Fruit fly (Drosophila melanogaster) whole organism, prepupa: ENCODE data around the gene CG13476.
A peak's percentile ranks its signal among the peaks of the same experiment; 100 is the strongest.

Source experiments
- Blimp-1 ChIP-seq: fragments of 200-800 bp; sonication (Bioruptor generic); optimal IDR thresholded peaks from 3 replicates; lab custom pipeline; 2017; ENCODE audit warnings: missing biosample characterization, missing genetic modification characterization, mild to moderate bottlenecking, moderate library complexity, missing genetic modification reagents
- CG11294 ChIP-seq: fragments of 200-800 bp; sonication (Bioruptor generic); IDR thresholded peaks from 2 replicates; pipeline ENCODE4 v1.3.6; 2022; ENCODE audit warnings: missing biosample characterization, missing genetic modification characterization
- CG11762 ChIP-seq: fragments of 200-800 bp; sonication (Bioruptor generic); optimal IDR thresholded peaks from 3 replicates; lab custom pipeline; 2016; ENCODE audit warnings: missing biosample characterization, missing genetic modification characterization; ENCODE audit not compliant: insufficient read depth
- CG11902 ChIP-seq: fragments of 200-800 bp; sonication (Bioruptor generic); optimal IDR thresholded peaks from 3 replicates; lab custom pipeline; 2016; ENCODE audit warnings: missing biosample characterization, missing genetic modification characterization
- CG15336 ChIP-seq: fragments of 200-800 bp; sonication (Bioruptor generic); IDR thresholded peaks from 2 replicates; pipeline ENCODE4 v1.3.6; 2022; ENCODE audit warnings: missing biosample characterization, missing genetic modification characterization
- CG1621 ChIP-seq: fragments of 200-800 bp; sonication (Bioruptor generic); optimal IDR thresholded peaks from 3 replicates; lab custom pipeline; 2018; ENCODE audit warnings: missing biosample characterization, mild to moderate bottlenecking, missing genetic modification characterization
- CG3032 ChIP-seq: fragments of 200-800 bp; optimal IDR thresholded peaks from 2 replicates; lab custom pipeline; 2019; ENCODE audit warnings: missing biosample characterization, mild to moderate bottlenecking, missing genetic modification characterization, moderate library complexity
- CG31627 ChIP-seq: fragments of 200-800 bp; sonication (Bioruptor generic); optimal IDR thresholded peaks from 3 replicates; lab custom pipeline; 2016; ENCODE audit warnings: missing biosample characterization, missing genetic modification characterization
- CG32006 ChIP-seq: fragments of 200-800 bp; sonication (Bioruptor generic); optimal IDR thresholded peaks from 3 replicates; lab custom pipeline; 2017; ENCODE audit warnings: missing biosample characterization, mild to moderate bottlenecking, missing genetic modification characterization
- CG34406 ChIP-seq: fragments of 200-800 bp; sonication (Bioruptor generic); optimal IDR thresholded peaks from 3 replicates; lab custom pipeline; 2016; ENCODE audit warnings: missing biosample characterization, missing genetic modification characterization
- CG3919 ChIP-seq: fragments of 200-800 bp; sonication (Bioruptor generic); optimal IDR thresholded peaks from 3 replicates; lab custom pipeline; 2016; ENCODE audit warnings: missing biosample characterization, missing genetic modification characterization
- CG6163 ChIP-seq: fragments of 200-800 bp; sonication (Bioruptor generic); IDR thresholded peaks from 3 replicates; pipeline ENCODE4 v1.3.6; 2022; ENCODE audit warnings: missing biosample characterization, missing genetic modification characterization
- CG6276 ChIP-seq: fragments of 200-800 bp; sonication (Bioruptor generic); optimal IDR thresholded peaks from 2 replicates; lab custom pipeline; 2017; ENCODE audit warnings: missing biosample characterization, mild to moderate bottlenecking, missing genetic modification characterization
- CG6792 ChIP-seq: fragments of 200-800 bp; sonication (Bioruptor generic); optimal IDR thresholded peaks from 3 replicates; lab custom pipeline; 2016; ENCODE audit warnings: missing biosample characterization, missing genetic modification characterization
- CG6808 ChIP-seq: fragments of 200-800 bp; sonication (Bioruptor generic); optimal IDR thresholded peaks from 3 replicates; lab custom pipeline; 2017; ENCODE audit warnings: missing biosample characterization, missing genetic modification characterization, mild to moderate bottlenecking, moderate library complexity, missing genetic modification reagents
- CG8319 ChIP-seq: fragments of 200-800 bp; sonication (Bioruptor generic); optimal IDR thresholded peaks from 3 replicates; lab custom pipeline; 2016; ENCODE audit warnings: missing biosample characterization, missing genetic modification characterization
- CG8632 ChIP-seq: fragments of 200-800 bp; sonication (Bioruptor generic); optimal IDR thresholded peaks from 3 replicates; lab custom pipeline; 2016; ENCODE audit warnings: missing biosample characterization, missing genetic modification characterization
- CG9139 ChIP-seq: fragments of 200-800 bp; sonication (Bioruptor generic); optimal IDR thresholded peaks from 3 replicates; lab custom pipeline; 2017; ENCODE audit warnings: missing biosample characterization, mild to moderate bottlenecking, missing genetic modification characterization
- Eip75B ChIP-seq: fragments of 200-800 bp; sonication (Bioruptor generic); optimal IDR thresholded peaks from 3 replicates; lab custom pipeline; 2016; ENCODE audit warnings: missing biosample characterization, missing genetic modification characterization
- Eip78C ChIP-seq: fragments of 200-800 bp; sonication (Bioruptor generic); peaks from one replicate; lab custom pipeline; 2016; ENCODE audit warnings: missing biosample characterization, missing genetic modification characterization
- Ets96B ChIP-seq: fragments of 200-800 bp; optimal IDR thresholded peaks from 2 replicates; lab custom pipeline; 2019; ENCODE audit warnings: missing biosample characterization, mild to moderate bottlenecking, missing genetic modification characterization, moderate library complexity
- Hr38 ChIP-seq: sonication (Bioruptor generic); optimal IDR thresholded peaks from 2 replicates; lab custom pipeline; 2016; ENCODE audit warnings: missing biosample characterization, missing genetic modification characterization
- Hr39 ChIP-seq: fragments of 200-800 bp; sonication (Bioruptor generic); optimal IDR thresholded peaks from 2 replicates; lab custom pipeline; 2016; ENCODE audit warnings: missing biosample characterization, missing genetic modification characterization
- Hr4 ChIP-seq: fragments of 200-800 bp; sonication (Bioruptor generic); optimal IDR thresholded peaks from 3 replicates; lab custom pipeline; 2016; ENCODE audit warnings: missing biosample characterization, missing genetic modification characterization
- Lpt ChIP-seq: fragments of 200-800 bp; sonication (Bioruptor generic); optimal IDR thresholded peaks from 3 replicates; lab custom pipeline; 2016; ENCODE audit warnings: missing biosample characterization, missing genetic modification characterization
- OdsH ChIP-seq: fragments of 200-800 bp; sonication (Bioruptor generic); optimal IDR thresholded peaks from 3 replicates; lab custom pipeline; 2016; ENCODE audit warnings: missing biosample characterization, missing genetic modification characterization
- Smox ChIP-seq: fragments of 200-800 bp; sonication (Bioruptor generic); optimal IDR thresholded peaks from 3 replicates; lab custom pipeline; 2016; ENCODE audit warnings: missing biosample characterization, missing genetic modification characterization
- Sox14 ChIP-seq: fragments of 200-800 bp; sonication (Bioruptor generic); optimal IDR thresholded peaks from 3 replicates; lab custom pipeline; 2016; ENCODE audit warnings: missing biosample characterization, missing genetic modification characterization
- Sox15 ChIP-seq: fragments of 200-800 bp; sonication (Bioruptor generic); optimal IDR thresholded peaks from 3 replicates; lab custom pipeline; 2016; ENCODE audit warnings: missing biosample characterization, missing genetic modification characterization
- cyc ChIP-seq: fragments of 200-800 bp; sonication (Bioruptor generic); optimal IDR thresholded peaks from 3 replicates; lab custom pipeline; 2016; ENCODE audit warnings: missing biosample characterization, missing genetic modification characterization
- dsx ChIP-seq: fragments of 200-800 bp; optimal IDR thresholded peaks from 3 replicates; lab custom pipeline; 2019; ENCODE audit warnings: missing biosample characterization, mild to moderate bottlenecking, missing genetic modification characterization, moderate library complexity; ENCODE audit not compliant: poor library complexity, severe bottlenecking
- esn ChIP-seq: fragments of 200-800 bp; sonication (Bioruptor generic); optimal IDR thresholded peaks from 2 replicates; lab custom pipeline; 2016; ENCODE audit warnings: missing biosample characterization, mild to moderate bottlenecking, missing genetic modification characterization, moderate library complexity
- fd85E ChIP-seq: fragments of 200-800 bp; sonication (Bioruptor generic); optimal IDR thresholded peaks from 3 replicates; lab custom pipeline; 2016; ENCODE audit warnings: missing biosample characterization, missing genetic modification characterization
- fkh ChIP-seq: fragments of 200-800 bp; sonication (Bioruptor generic); optimal IDR thresholded peaks from 3 replicates; lab custom pipeline; 2017; ENCODE audit warnings: missing biosample characterization, mild to moderate bottlenecking, missing genetic modification characterization, moderate library complexity
- net ChIP-seq: fragments of 200-800 bp; sonication (Bioruptor generic); optimal IDR thresholded peaks from 3 replicates; lab custom pipeline; 2016; ENCODE audit warnings: missing biosample characterization, missing genetic modification characterization
- pdm3 ChIP-seq: fragments of 200-800 bp; sonication (Bioruptor generic); optimal IDR thresholded peaks from 3 replicates; lab custom pipeline; 2016; ENCODE audit warnings: missing biosample characterization, missing genetic modification characterization
- salr ChIP-seq, 2 experiments: fragments of 200-800 bp; sonication (Bioruptor generic); optimal IDR thresholded peaks; 3 replicates each; lab custom pipeline; 2016 to 2018; ENCODE audit warnings: missing biosample characterization in 2 of 2, missing genetic modification characterization in 2 of 2, mild to moderate bottlenecking in 1 of 2
- spab ChIP-seq: fragments of 200-800 bp; sonication (Bioruptor generic); optimal IDR thresholded peaks from 2 replicates; lab custom pipeline; 2017; ENCODE audit warnings: missing biosample characterization, mild to moderate bottlenecking, missing genetic modification characterization, missing genetic modification reagents
- topi ChIP-seq: fragments of 200-800 bp; sonication (Bioruptor generic); optimal IDR thresholded peaks from 3 replicates; lab custom pipeline; 2016; ENCODE audit warnings: missing biosample characterization, missing genetic modification characterization

CG13476 gene

DNA sequence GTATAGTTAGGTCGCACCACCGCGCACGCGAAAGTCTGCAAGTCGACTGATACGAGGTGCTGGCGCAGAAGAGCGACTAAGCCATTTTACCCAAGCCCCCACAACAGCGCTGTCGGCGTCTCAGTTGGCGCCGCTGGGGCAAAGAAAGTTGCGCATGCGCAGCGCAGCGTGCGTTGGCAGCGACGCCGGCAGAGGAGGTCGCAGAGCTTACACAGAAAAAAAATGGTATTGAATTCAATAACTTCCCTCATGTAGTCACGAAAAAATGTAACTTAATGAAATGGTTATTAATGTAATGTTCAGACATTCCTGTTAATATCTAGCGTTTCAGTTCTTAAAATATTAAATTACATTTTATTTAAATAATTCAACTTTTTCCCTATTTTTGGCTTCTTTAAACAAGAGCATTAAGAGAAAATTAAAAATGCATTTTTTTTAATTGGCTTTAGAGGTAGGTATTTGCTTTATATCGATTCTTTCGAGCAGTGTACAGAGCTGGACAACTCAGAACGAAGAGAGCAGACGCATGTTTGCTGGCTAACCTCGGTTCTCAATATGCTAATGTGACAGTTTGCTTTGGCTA is 27.1 kb upstream of the CG13476 start, which contains the start of gene CG4914 (continued):
- TF ChIP-seq CG31627 (peak; percentile 81), Eip78C (GFP tag; lab: Kevin White, UChicago) (peak; percentile 94), fkh (GFP tag; lab: Kevin White, UChicago) (no peak), CG6808 (peak; percentile 63), Blimp-1 (peak; percentile 73), CG9139 (no peak), CG8632 (GFP tag; lab: Kevin White, UChicago) (peak; percentile 79), CG3032 (tag; lab: Kevin White, UChicago) (peak; percentile 71), cyc (GFP tag; lab: Kevin White, UChicago) (peak; percentile 78), Eip75B (GFP tag; lab: Kevin White, UChicago) (peak; percentile 82), CG6792 (peak; percentile 84), CG11294 (GFP tag; lab: Robert Waterston, UW) (peak; percentile 51), CG6276 (GFP tag; lab: Kevin White, UChicago) (peak; percentile 82), Sox15 (GFP tag; lab: Kevin White, UChicago) (peak; percentile 71), dsx (GFP tag; lab: Kevin White, UChicago) (peak; percentile 70), spab (GFP tag; lab: Kevin White, UChicago) (peak; percentile 71), fd85E (GFP tag; lab: Kevin White, UChicago) (peak; percentile 17), Hr4 (GFP tag; lab: Kevin White, UChicago) (peak; percentile 65), Hr38 (GFP tag; lab: Kevin White, UChicago) (no peak), salr (GFP tag; optimal IDR thresholded peaks at IDR 0.05; lab: Kevin White, UChicago) (peak; percentile 13 to 90), net (peak; percentile 85), CG8319 (peak; percentile 62), Lpt (GFP tag; lab: Kevin White, UChicago) (peak; percentile 65), Sox14 (GFP tag; lab: Kevin White, UChicago) (peak; percentile 79), CG3919 (GFP tag; lab: Kevin White, UChicago) (peak; percentile 85), CG34406 (peak; percentile 85), topi (GFP tag; lab: Kevin White, UChicago) (peak; percentile 89), pdm3 (GFP tag; lab: Kevin White, UChicago) (peak; percentile 72), esn (peak; percentile 94)

DNA sequence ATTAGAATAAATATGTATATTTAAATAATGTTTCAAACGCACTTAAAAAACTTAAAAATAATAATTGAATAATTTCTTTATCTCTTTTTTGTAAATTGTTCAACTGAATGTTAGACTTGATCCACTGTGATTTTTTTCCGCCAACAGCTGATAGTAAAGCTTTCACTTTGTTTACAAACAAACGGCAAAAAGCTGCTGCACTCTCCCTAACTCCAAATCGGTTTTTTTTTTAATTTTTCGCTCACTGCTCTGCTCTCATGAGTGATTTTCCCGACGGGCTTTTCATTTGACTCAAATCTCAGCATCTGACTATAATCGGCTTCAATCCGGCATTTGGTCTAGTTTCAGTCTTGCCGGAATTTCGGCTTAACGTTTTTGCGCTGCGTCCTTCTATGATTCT is 23.8 kb upstream of the CG13476 start:
- TF ChIP-seq topi (GFP tag; lab: Kevin White, UChicago) = no peak
- peak; percentile 58 for TF ChIP-seq CG15336
- TF ChIP-seq CG1621 = no peak
- TF ChIP-seq CG6276 (GFP tag; lab: Kevin White, UChicago) = peak; percentile 23
- no peak for TF ChIP-seq CG9139
- no peak for TF ChIP-seq CG8319
- TF ChIP-seq CG6163 = 0 out of 3 replicates have a peak, but pooled peaks have one; percentile 13
- no peak for TF ChIP-seq net

DNA sequence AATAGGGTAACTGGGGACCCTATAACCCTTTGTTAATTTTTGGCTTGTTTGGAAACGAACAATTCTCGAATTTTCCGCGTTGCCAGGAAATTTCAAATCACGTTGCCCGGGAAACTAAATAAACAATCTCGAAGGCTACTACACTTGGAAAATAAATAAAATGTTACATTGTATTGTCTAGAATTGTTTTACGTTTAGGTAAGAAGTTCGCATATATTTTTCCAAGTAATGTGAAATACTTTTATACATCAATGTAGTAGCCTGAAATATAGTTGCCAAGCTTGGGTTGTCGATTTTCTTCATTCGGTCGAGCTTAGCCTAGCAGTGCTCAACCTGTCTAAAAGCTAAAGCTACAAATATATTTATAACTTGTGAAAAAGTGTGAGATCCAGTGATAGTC is 20.8 kb upstream of the CG13476 start, which contains the start of gene Dnaaf6:
Gene Dnaaf6, plus strand, starts transcription at position 301 of the 400 bp plus-strand sequence.
- no peak for TF ChIP-seq CG32006 (GFP tag; lab: Kevin White, UChicago)
- no peak for TF ChIP-seq Sox14 (GFP tag; lab: Kevin White, UChicago)
- no peak for TF ChIP-seq topi (GFP tag; lab: Kevin White, UChicago)
- no peak for TF ChIP-seq Smox
- TF ChIP-seq salr (GFP tag; optimal IDR thresholded peaks at IDR 0.05; lab: Kevin White, UChicago) = no peak
- TF ChIP-seq CG1621 = no peak
- no peak for TF ChIP-seq CG11762 (GFP tag; lab: Kevin White, UChicago)
- TF ChIP-seq CG11902 = no peak
- TF ChIP-seq fkh (GFP tag; lab: Kevin White, UChicago) = no peak
- TF ChIP-seq Sox15 (GFP tag; lab: Kevin White, UChicago) = no peak
- no peak for TF ChIP-seq CG15336
- TF ChIP-seq CG31627 = no peak
- no peak for TF ChIP-seq Ets96B (tag; lab: Kevin White, UChicago)
- TF ChIP-seq OdsH (GFP tag; lab: Kevin White, UChicago) = no peak
- TF ChIP-seq esn = no peak
- TF ChIP-seq CG6792 = no peak
- no peak for TF ChIP-seq Hr39 (GFP tag; lab: Kevin White, UChicago)
- no peak for TF ChIP-seq CG11294 (GFP tag; lab: Robert Waterston, UW)
- TF ChIP-seq cyc (GFP tag; lab: Kevin White, UChicago) = no peak
